Fruit fly (Drosophila melanogaster) Kc167 (cell line): ENCODE results near the gene N.

ENCODE experiments used
- Sin3A ChIP-seq: fragments of >200 bp; optimal IDR thresholded peaks from 2 replicates; lab custom pipeline; 2018; ENCODE audit warnings: missing external identifiers
- h ChIP-seq: fragments of >200 bp; optimal IDR thresholded peaks from 3 replicates; lab custom pipeline; 2018; ENCODE audit warnings: missing external identifiers
- insv ChIP-seq: fragments of >200 bp; optimal IDR thresholded peaks from 3 replicates; lab custom pipeline; 2018; ENCODE audit warnings: missing external identifiers
- psq ChIP-seq: fragments of >200 bp; optimal IDR thresholded peaks from 2 replicates; lab custom pipeline; 2017; ENCODE audit warnings: missing external identifiers
- ttk ChIP-seq: sonication (Bioruptor generic); optimal IDR thresholded peaks from 2 replicates; lab custom pipeline; 2017; ENCODE audit warnings: missing external identifiers

DNA sequence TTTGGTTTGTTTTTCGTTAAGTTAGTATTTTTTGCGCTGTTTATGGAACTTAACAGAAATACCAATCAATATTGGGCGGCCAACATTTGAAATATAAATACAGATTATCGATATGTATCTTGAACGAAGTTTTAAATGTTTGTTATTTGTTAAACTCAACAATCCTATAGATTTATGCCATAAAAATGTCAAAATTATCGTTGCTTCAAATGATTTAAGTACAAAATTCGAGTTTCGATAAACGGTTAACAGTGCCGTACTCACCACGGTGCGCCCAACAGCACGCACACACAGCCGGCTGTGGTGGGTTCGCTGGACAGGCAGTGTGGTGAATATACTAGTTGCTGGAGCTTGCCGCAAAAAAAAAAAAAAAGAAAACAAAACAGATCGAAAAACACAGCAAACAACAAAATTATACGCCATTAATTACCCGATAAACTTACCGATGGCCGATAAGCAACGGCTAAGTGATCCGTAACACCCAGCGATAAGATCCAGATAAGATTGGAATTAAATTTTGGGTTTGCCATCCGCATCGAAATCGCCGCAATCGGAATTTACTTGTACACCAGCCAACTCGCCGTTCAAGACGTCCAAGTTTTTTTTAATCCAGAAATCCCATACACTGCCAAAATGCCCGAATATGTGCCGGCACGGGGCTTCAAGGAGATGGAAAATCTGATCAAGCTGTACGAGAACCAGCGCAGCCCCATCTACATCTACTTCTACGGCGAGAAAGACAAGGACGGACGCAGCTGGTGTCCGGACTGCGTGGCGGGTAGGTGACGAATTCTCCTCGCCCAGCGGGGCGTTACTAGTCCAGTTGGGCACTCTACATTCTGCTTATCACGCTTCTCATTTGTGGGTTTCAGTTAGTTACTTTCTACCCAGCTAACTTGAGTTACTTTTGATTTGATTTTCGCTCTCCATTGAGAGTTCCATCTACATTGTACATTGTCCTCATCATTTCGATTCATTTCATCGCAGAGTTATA is 40.5 kb downstream of the N start, which contains the start of gene CG3939:
- TF ChIP-seq psq, result no peak
- TF ChIP-seq ttk (lab: Kevin White, UChicago), result no peak
- TF ChIP-seq insv (lab: Kevin White, UChicago), result no peak
- TF ChIP-seq Sin3A, result no peak
- no peak for TF ChIP-seq h (lab: Kevin White, UChicago)
